Worm (Caenorhabditis elegans): ENCODE measurements around the gene fbxb-114.

ce11 chrX:16960346-16960745 is 38.7 kb downstream of the fbxb-114 start:
- TF ChIP-seq dao-5 (tag; optimal IDR thresholded peaks at IDR 0.05) (no peak), him-1 (tag; optimal IDR thresholded peaks at IDR 0.05) (no peak)

All from whole organism, L4/young adult.